Worm (Caenorhabditis elegans): ENCODE data around the gene nspg-6.

The nspg-6 gene

ce11 chrIII:7322018-7322417, 7.2 kb upstream of the nspg-6 start (continued):
- TF ChIP-seq hpl-2 (GFP tag; optimal IDR thresholded peaks at IDR 0.05) = no peak
- TF ChIP-seq unc-130 (tag; optimal IDR thresholded peaks at IDR 0.05) = no peak
- TF ChIP-seq zag-1 (tag; optimal IDR thresholded peaks at IDR 0.05) = no peak
- peak; percentile 24 for TF ChIP-seq tbx-2 (tag; optimal IDR thresholded peaks at IDR 0.05)
- TF ChIP-seq mdl-1 (tag; optimal IDR thresholded peaks at IDR 0.05) = no peak
- no peak for TF ChIP-seq egl-13 (tag; optimal IDR thresholded peaks at IDR 0.05)
- TF ChIP-seq egl-27 (tag; optimal IDR thresholded peaks at IDR 0.05) = no peak
- TF ChIP-seq unc-86 (tag; optimal IDR thresholded peaks at IDR 0.05) = no peak
- TF ChIP-seq nhr-85 (tag) = no peak
- no peak for TF ChIP-seq unc-30 (tag; optimal IDR thresholded peaks at IDR 0.05)
- TF ChIP-seq tlp-1 (tag; optimal IDR thresholded peaks at IDR 0.05) = no peak
- TF ChIP-seq nhr-12 (tag; optimal IDR thresholded peaks at IDR 0.05) = no peak
- no peak for TF ChIP-seq alr-1 (tag; optimal IDR thresholded peaks at IDR 0.05; ENCODE audit: borderline replicate concordance)
- TF ChIP-seq lsy-2 (tag; optimal IDR thresholded peaks at IDR 0.05) = peak in 1 of 2 experiments; percentile 12
- TF ChIP-seq elt-2 (tag; optimal IDR thresholded peaks at IDR 0.05) = peak; percentile 40
- no peak for TF ChIP-seq grh-1 (GFP tag; IDR thresholded peaks at IDR 0.05)

- TF ChIP-seq ama-1 (optimal IDR thresholded peaks at IDR 0.05) (no peak), efl-1 (optimal IDR thresholded peaks at IDR 0.05) (no peak), efl-1 (GFP tag; optimal IDR thresholded peaks at IDR 0.05 in 1 of 2) (peak in 1 of 2 experiments; percentile 90)
Measured at ce11 chrIII:7319390-7319789, 4.6 kb upstream of the nspg-6 start, which contains the start of gene F56C9.8. Gene F56C9.8 (minus strand): TSS chrIII:7319509.

ce11 chrIII:7317354-7317753, 2.6 kb upstream of the nspg-6 start:
- TF ChIP-seq efl-3 (GFP tag; optimal IDR thresholded peaks at IDR 0.05) (no peak), efl-1 (optimal IDR thresholded peaks at IDR 0.05) (no peak), efl-1 (GFP tag; optimal IDR thresholded peaks at IDR 0.05 in 1 of 2) (peak in 1 of 2 experiments; percentile 47)

DNA sequence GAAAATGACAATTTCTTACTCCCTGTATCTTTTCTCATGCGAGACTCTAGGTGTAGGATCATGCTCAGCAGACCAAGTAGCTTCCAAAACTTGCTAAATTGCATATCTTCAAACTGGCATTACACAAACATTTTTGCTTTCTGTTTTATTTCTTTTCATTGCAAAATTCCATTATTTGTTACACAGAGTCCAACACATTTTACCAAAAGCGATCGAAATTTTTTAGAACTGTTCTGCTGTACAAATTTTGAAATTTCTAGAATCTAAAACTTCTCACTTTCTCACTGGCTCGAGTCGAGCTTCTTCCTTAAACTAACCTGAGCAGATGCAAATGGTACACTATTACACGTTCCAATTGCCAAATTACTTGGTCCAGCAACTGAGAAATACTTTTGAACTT, 304 bp downstream of the nspg-6 start:
- TF ChIP-seq efl-1 (optimal IDR thresholded peaks at IDR 0.05) = no peak
- no peak for TF ChIP-seq efl-1 (GFP tag; optimal IDR thresholded peaks at IDR 0.05 in 1 of 2)
- no peak for TF ChIP-seq skn-1 (tag; optimal IDR thresholded peaks at IDR 0.05)
- TF ChIP-seq lin-15B (tag; optimal IDR thresholded peaks at IDR 0.05) = no peak
- no peak for TF ChIP-seq nhr-85 (tag)
- no peak for TF ChIP-seq sox-4 (tag; optimal IDR thresholded peaks at IDR 0.05)
- no peak for TF ChIP-seq rnt-1 (tag; optimal IDR thresholded peaks at IDR 0.05)
- no peak for TF ChIP-seq nhr-12 (tag; optimal IDR thresholded peaks at IDR 0.05)
- TF ChIP-seq ceh-82 (tag; optimal IDR thresholded peaks at IDR 0.05) = no peak
- TF ChIP-seq nhr-28 (tag; optimal IDR thresholded peaks at IDR 0.05) = no peak
- TF ChIP-seq nhr-77 (tag; optimal IDR thresholded peaks at IDR 0.05) = no peak
- no peak for TF ChIP-seq ets-5 (GFP tag; IDR thresholded peaks at IDR 0.05)
- TF ChIP-seq lir-3 (tag; optimal IDR thresholded peaks at IDR 0.05; ENCODE audit: poor library complexity) = no peak
- no peak for TF ChIP-seq C34B4.2 (tag; optimal IDR thresholded peaks at IDR 0.05)
- TF ChIP-seq hpl-2 (GFP tag; optimal IDR thresholded peaks at IDR 0.05) = no peak
- no peak for TF ChIP-seq Y116A8C.19 (tag; optimal IDR thresholded peaks at IDR 0.05; ENCODE audit: borderline replicate concordance)
- no peak for TF ChIP-seq unc-62 (GFP tag; optimal IDR thresholded peaks at IDR 0.05)

DNA sequence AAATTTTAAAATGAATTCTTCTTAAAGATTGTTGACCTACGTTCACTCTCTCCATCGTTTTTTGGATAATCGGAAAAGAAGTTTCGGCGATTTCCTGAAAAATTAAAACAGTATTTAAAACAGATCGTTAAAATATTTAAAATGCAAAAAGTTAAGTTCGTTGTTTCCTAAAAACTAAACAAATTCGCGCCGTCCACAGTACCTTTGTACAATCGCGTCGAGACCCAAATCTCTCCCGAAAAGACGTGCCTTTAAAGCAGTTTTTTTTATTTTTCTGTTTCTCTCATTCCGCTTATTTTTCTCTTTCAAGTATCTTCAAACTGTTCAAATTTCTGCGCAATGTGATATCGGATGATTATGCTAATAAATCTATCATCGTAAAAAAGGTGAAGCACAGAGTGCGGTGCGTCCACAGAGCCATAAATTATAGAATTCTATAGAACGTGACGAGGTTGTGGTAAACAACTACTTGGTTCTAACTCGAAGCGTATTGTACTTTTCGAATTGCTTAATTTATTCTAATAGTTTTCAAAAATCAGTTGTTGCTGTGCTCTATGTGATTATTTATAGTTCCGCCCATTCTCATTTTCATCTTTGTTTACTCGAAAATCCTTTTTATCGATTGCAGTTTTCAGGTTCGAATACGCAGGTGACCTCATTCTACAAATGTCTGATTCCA, 4.0 kb downstream of the nspg-6 start, which contains the start of the genes F56C9.6 and F56C9.3:
Gene F56C9.6 (minus strand): TSS at position 112 of the 679 bp plus-strand sequence.
Gene F56C9.3 (plus strand): TSS at position 629 of the 679 bp plus-strand sequence.
- TF ChIP-seq skn-1 (tag; optimal IDR thresholded peaks at IDR 0.05) (no peak), dsc-1 (tag; optimal IDR thresholded peaks at IDR 0.05) (no peak), mab-9 (GFP tag; IDR thresholded peaks at IDR 0.05) (no peak), unc-86 (tag; optimal IDR thresholded peaks at IDR 0.05) (no peak), zag-1 (tag; optimal IDR thresholded peaks at IDR 0.05) (no peak), pag-3 (tag; optimal IDR thresholded peaks at IDR 0.05; ENCODE audit: borderline replicate concordance, insufficient read depth) (no peak)
